Worm (Caenorhabditis elegans) whole organism, L1 larva: ENCODE measurements around the gene H10E21.1.

ENCODE experiments used
- blmp-1 ChIP-seq: fragments of 150-350 bp; optimal IDR thresholded peaks from 2 replicates; lab custom pipeline; 2014; ENCODE audit warnings: missing biosample characterization, missing genetic modification characterization
- ceh-63 ChIP-seq: fragments of 200-800 bp; sonication (Bioruptor generic); optimal IDR thresholded peaks from 2 replicates; lab custom pipeline; 2018; ENCODE audit warnings: mild to moderate bottlenecking, missing genetic modification characterization, missing compliant biosample characterization
- lin-35 ChIP-seq, 2 experiments: fragments of 150-350 bp; optimal IDR thresholded peaks; 2 replicates each; lab custom pipeline; 2014; ENCODE audit warnings: missing biosample characterization in 2 of 2, missing genetic modification characterization in 2 of 2, missing genetic modification reagents in 2 of 2
- lsy-2 ChIP-seq, 2 experiments: fragments of 150-350 bp; optimal IDR thresholded peaks; 2 replicates each; lab custom pipeline; 2014; ENCODE audit warnings: missing biosample characterization in 2 of 2, missing genetic modification characterization in 2 of 2
- nhr-90 ChIP-seq: sonication (generic microtip); optimal IDR thresholded peaks from 2 replicates; lab custom pipeline; 2016; ENCODE audit warnings: mild to moderate bottlenecking, missing genetic modification characterization, missing compliant biosample characterization; ENCODE audit not compliant: poor library complexity
- pag-3 ChIP-seq: sonication (generic microtip); optimal IDR thresholded peaks from 2 replicates; lab custom pipeline; 2017; ENCODE audit warnings: missing genetic modification characterization, mild to moderate bottlenecking, missing compliant biosample characterization, antibody characterized with exemption, borderline replicate concordance; ENCODE audit not compliant: insufficient read depth
- pqm-1 ChIP-seq: sonication (generic microtip); optimal IDR thresholded peaks from 3 replicates; lab custom pipeline; 2017; ENCODE audit warnings: missing biosample characterization, missing genetic modification characterization
- sptf-1 ChIP-seq: fragments of 150-350 bp; optimal IDR thresholded peaks from 2 replicates; lab custom pipeline; 2014; ENCODE audit warnings: missing biosample characterization, missing genetic modification characterization
- ztf-4 ChIP-seq: fragments of 150-350 bp; optimal IDR thresholded peaks from 2 replicates; lab custom pipeline; 2014; ENCODE audit warnings: missing biosample characterization, missing genetic modification characterization

DNA sequence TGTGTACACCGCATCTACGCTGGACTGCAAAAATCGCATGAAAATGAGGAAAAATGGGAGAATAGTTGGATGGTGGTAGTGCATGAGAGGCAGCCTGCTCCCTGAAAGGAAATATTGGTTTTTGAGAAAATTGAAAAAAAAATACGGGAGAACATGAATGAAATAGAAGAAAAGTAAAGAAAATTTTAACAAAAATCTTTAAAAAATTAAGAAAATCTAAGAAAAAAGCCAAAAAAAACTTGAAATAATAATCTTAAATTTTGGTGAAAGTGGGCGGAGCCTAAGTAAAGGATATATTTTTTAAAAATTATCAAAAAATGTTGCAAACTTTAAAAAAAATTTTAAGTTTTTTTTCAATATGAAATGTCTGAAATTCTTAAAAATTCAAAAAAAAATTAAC, 8.3 kb downstream of the H10E21.1 start, which contains the start of gene H10E21.5:
- TF ChIP-seq blmp-1 (tag; lab: Kevin White, UChicago) (no peak), ceh-63 (GFP tag; lab: Kevin White, UChicago) (no peak), lin-35 (GFP tag; optimal IDR thresholded peaks at IDR 0.05; lab: Kevin White, UChicago) (no peak), lsy-2 (tag; optimal IDR thresholded peaks at IDR 0.05; lab: Kevin White, UChicago) (no peak), pag-3 (tag; lab: Kevin White, UChicago) (no peak), ztf-4 (tag; lab: Kevin White, UChicago) (no peak), sptf-1 (tag; lab: Kevin White, UChicago) (no peak), nhr-90 (tag; lab: Kevin White, UChicago) (no peak), pqm-1 (no peak)
